Worm (Caenorhabditis elegans): Measurements from ENCODE around the gene Y53F4B.18.
"Not testable (repeated sequence)": the region's sequence is repeated elsewhere in the genome, so short reads cannot be mapped to it uniquely, and the experiment has no call there.

DNA sequence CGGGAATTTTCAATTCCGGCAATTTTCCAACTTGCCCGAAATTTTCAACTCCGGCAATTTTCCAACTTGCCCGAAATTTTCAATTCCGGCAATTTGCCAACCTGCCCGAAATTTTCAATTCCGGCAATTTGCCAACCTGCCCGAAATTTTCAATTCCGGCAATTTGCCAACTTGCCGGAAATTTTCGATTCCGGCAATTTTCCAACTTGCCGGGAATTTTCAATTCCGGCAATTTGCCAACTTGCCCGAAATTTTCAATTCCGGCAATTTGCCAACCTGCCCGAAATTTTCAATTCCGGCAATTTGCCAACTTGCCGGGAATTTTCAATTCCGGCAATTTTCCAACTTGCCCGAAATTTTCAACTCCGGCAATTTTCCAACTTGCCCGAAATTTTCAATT lies 24.9 kb upstream of the Y53F4B.18 start:
- not testable (repeated sequence) for TF ChIP-seq mxl-3 (GFP tag; optimal IDR thresholded peaks at IDR 0.05); mdl-1 (tag; optimal IDR thresholded peaks at IDR 0.05); daf-8 (GFP tag; IDR thresholded peaks at IDR 0.05); zfp-2 (tag; optimal IDR thresholded peaks at IDR 0.05); unc-130 (GFP tag; optimal IDR thresholded peaks at IDR 0.05); spr-1 (tag; optimal IDR thresholded peaks at IDR 0.05); ZK546.5 (tag; optimal IDR thresholded peaks at IDR 0.05); mdt-29 (GFP tag; IDR thresholded peaks at IDR 0.05); fos-1 (tag; optimal IDR thresholded peaks at IDR 0.05)
